Worm (Caenorhabditis elegans): ENCODE data around the gene C09E10.3.

DNA sequence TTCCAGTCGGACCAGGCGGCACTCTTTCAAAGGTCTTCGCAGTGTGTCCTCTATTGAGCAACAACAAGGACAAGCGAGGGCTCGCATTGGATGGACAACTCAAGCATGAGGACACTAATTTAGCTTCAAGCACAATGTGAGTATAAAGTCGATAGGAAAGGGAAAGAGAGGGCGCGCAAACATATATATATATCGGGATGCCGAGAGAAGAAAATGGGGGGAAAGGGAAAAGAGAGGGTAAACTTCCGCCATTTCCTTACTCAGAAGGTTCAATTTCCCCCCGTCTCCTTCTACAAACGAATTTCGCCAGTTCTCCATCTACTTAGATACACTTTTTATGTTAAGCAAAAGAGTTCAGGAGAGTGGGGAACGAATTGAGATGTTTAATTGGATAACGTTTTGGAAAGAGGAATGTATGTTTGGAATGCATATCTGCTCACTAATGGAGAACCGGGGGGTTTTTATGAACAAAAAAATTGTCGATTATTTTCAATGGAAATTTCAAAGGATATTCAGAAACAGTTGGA lies 38.6 kb downstream of the C09E10.3 start:
- TF ChIP-seq ceh-14 (tag; optimal IDR thresholded peaks at IDR 0.05): no peak
- TF ChIP-seq nhr-11 (tag; optimal IDR thresholded peaks at IDR 0.05): no peak
- no peak for TF ChIP-seq madf-2 (tag; optimal IDR thresholded peaks at IDR 0.05)
- TF ChIP-seq T23F11.4 (GFP tag; optimal IDR thresholded peaks at IDR 0.05): no peak
- TF ChIP-seq hlh-30 (tag; optimal IDR thresholded peaks at IDR 0.05; ENCODE audit: insufficient read depth): no peak
- TF ChIP-seq elt-2 (tag; optimal IDR thresholded peaks at IDR 0.05): no peak
- no peak for TF ChIP-seq hlh-8 (tag; optimal IDR thresholded peaks at IDR 0.05)
- TF ChIP-seq npax-4 (tag; optimal IDR thresholded peaks at IDR 0.05): no peak
- no peak for TF ChIP-seq pha-4 (tag; optimal IDR thresholded peaks at IDR 0.05)
- no peak for TF ChIP-seq lin-11 (tag; optimal IDR thresholded peaks at IDR 0.05)
- TF ChIP-seq hlh-13 (GFP tag; optimal IDR thresholded peaks at IDR 0.05): no peak

Data from whole organism, late embryonic.